Worm (Caenorhabditis elegans) whole organism, mixed stage, embryonic: ENCODE data around the gene nca-2.

Experiments used
- M03D4.4 ChIP-seq: sonication (generic microtip); optimal IDR thresholded peaks from 2 replicates; lab custom pipeline; 2017; ENCODE audit warnings: mild to moderate bottlenecking, missing genetic modification characterization, missing compliant biosample characterization
- bed-3 ChIP-seq: fragments of 200-800 bp; sonication (Bioruptor generic); optimal IDR thresholded peaks from 3 replicates; lab custom pipeline; 2018; ENCODE audit warnings: mild to moderate bottlenecking, missing genetic modification characterization, moderate library complexity, missing compliant biosample characterization
- blmp-1 ChIP-seq: fragments of 150-350 bp; optimal IDR thresholded peaks from 2 replicates; lab custom pipeline; 2014; ENCODE audit warnings: missing biosample characterization, missing genetic modification characterization
- ceh-39 ChIP-seq: fragments of 150-350 bp; optimal IDR thresholded peaks from 2 replicates; lab custom pipeline; 2014; ENCODE audit warnings: missing biosample characterization, missing genetic modification characterization
- ceh-83 ChIP-seq: fragments of 200-800 bp; sonication (Bioruptor generic); optimal IDR thresholded peaks from 2 replicates; lab custom pipeline; 2018; ENCODE audit warnings: mild to moderate bottlenecking, missing genetic modification characterization, missing compliant biosample characterization
- ces-1 ChIP-seq: fragments of 150-350 bp; optimal IDR thresholded peaks from 2 replicates; lab custom pipeline; 2014; ENCODE audit warnings: missing biosample characterization, missing genetic modification reagents, missing genetic modification characterization
- cnd-1 ChIP-seq: fragments of 200-800 bp; sonication (Bioruptor generic); optimal IDR thresholded peaks from 2 replicates; lab custom pipeline; 2018; ENCODE audit warnings: mild to moderate bottlenecking, missing genetic modification characterization, missing compliant biosample characterization
- drap-1 ChIP-seq: fragments of 200-800 bp; sonication (Bioruptor generic); optimal IDR thresholded peaks from 3 replicates; lab custom pipeline; 2018; ENCODE audit warnings: mild to moderate bottlenecking, missing genetic modification characterization, missing compliant biosample characterization
- elt-1 ChIP-seq: sonication (generic microtip); optimal IDR thresholded peaks from 2 replicates; lab custom pipeline; 2017; ENCODE audit warnings: missing genetic modification characterization, mild to moderate bottlenecking, missing compliant biosample characterization, antibody characterized with exemption, moderate library complexity, borderline replicate concordance; ENCODE audit not compliant: insufficient read depth
- elt-3 ChIP-seq: fragments of 150-350 bp; optimal IDR thresholded peaks from 2 replicates; lab custom pipeline; 2014; ENCODE audit warnings: missing biosample characterization, missing genetic modification characterization
- ham-2 ChIP-seq: fragments of 200-800 bp; sonication (Bioruptor generic); optimal IDR thresholded peaks from 2 replicates; lab custom pipeline; 2018; ENCODE audit warnings: mild to moderate bottlenecking, missing genetic modification characterization, missing compliant biosample characterization
- hlh-1 ChIP-seq: fragments of 150-350 bp; optimal IDR thresholded peaks from 2 replicates; lab custom pipeline; 2014; ENCODE audit warnings: missing biosample characterization, missing genetic modification reagents, missing genetic modification characterization
- lin-13 ChIP-seq: fragments of 150-350 bp; optimal IDR thresholded peaks from 2 replicates; lab custom pipeline; 2014; ENCODE audit warnings: missing biosample characterization, missing genetic modification characterization
- lin-32 ChIP-seq: fragments of 200-800 bp; sonication (Bioruptor generic); optimal IDR thresholded peaks from 2 replicates; lab custom pipeline; 2018; ENCODE audit warnings: mild to moderate bottlenecking, missing genetic modification characterization, missing compliant biosample characterization
- lsy-2 ChIP-seq: fragments of 150-350 bp; optimal IDR thresholded peaks from 2 replicates; lab custom pipeline; 2014; ENCODE audit warnings: missing biosample characterization, missing genetic modification characterization
- mab-5 ChIP-seq: fragments of 150-350 bp; optimal IDR thresholded peaks from 2 replicates; lab custom pipeline; 2014; ENCODE audit warnings: missing biosample characterization, missing genetic modification characterization
- mep-1 ChIP-seq: fragments of 150-350 bp; optimal IDR thresholded peaks from 2 replicates; lab custom pipeline; 2017; ENCODE audit warnings: missing biosample characterization, missing genetic modification reagents, missing genetic modification characterization, inconsistent platforms
- mls-2 ChIP-seq: sonication (generic microtip); optimal IDR thresholded peaks from 2 replicates; lab custom pipeline; 2016; ENCODE audit warnings: mild to moderate bottlenecking, missing genetic modification characterization, moderate library complexity, missing compliant biosample characterization
- nhr-12 ChIP-seq: fragments of 150-350 bp; optimal IDR thresholded peaks from 2 replicates; lab custom pipeline; 2014; ENCODE audit warnings: missing biosample characterization, missing genetic modification characterization
- nhr-2 ChIP-seq: fragments of 150-350 bp; optimal IDR thresholded peaks from 2 replicates; lab custom pipeline; 2014; ENCODE audit warnings: missing biosample characterization, missing genetic modification characterization
- nhr-76 ChIP-seq: sonication (generic microtip); optimal IDR thresholded peaks from 2 replicates; lab custom pipeline; 2017; ENCODE audit warnings: missing biosample characterization, missing genetic modification characterization
- pha-4 ChIP-seq: fragments of 150-350 bp; optimal IDR thresholded peaks from 2 replicates; lab custom pipeline; 2018; ENCODE audit warnings: missing biosample characterization, missing genetic modification reagents, missing genetic modification characterization
- sem-2 ChIP-seq: fragments of 200-800 bp; sonication (Bioruptor generic); optimal IDR thresholded peaks from 2 replicates; lab custom pipeline; 2018; ENCODE audit warnings: mild to moderate bottlenecking, missing genetic modification characterization, missing compliant biosample characterization
- snpc-4 ChIP-seq: fragments of 150-350 bp; optimal IDR thresholded peaks from 2 replicates; lab custom pipeline; 2014; ENCODE audit warnings: missing biosample characterization, missing genetic modification characterization
- tbx-8 ChIP-seq: fragments of 200-800 bp; sonication (Bioruptor generic); optimal IDR thresholded peaks from 2 replicates; lab custom pipeline; 2018; ENCODE audit warnings: mild to moderate bottlenecking, missing genetic modification characterization, moderate library complexity, missing compliant biosample characterization
- unc-120 ChIP-seq: sonication (generic microtip); optimal IDR thresholded peaks from 2 replicates; lab custom pipeline; 2017; ENCODE audit warnings: missing genetic modification characterization, missing compliant biosample characterization; ENCODE audit not compliant: poor library complexity, severe bottlenecking
- unc-39 ChIP-seq: fragments of 150-350 bp; optimal IDR thresholded peaks from 2 replicates; lab custom pipeline; 2014; ENCODE audit warnings: missing biosample characterization, missing genetic modification characterization
- unc-62 ChIP-seq: fragments of 150-350 bp; optimal IDR thresholded peaks from 2 replicates; lab custom pipeline; 2014; ENCODE audit warnings: missing biosample characterization, missing genetic modification reagents, missing genetic modification characterization
- ztf-11 ChIP-seq: fragments of 150-350 bp; optimal IDR thresholded peaks from 2 replicates; lab custom pipeline; 2014; ENCODE audit warnings: missing biosample characterization, missing genetic modification characterization

Gene nca-2

DNA sequence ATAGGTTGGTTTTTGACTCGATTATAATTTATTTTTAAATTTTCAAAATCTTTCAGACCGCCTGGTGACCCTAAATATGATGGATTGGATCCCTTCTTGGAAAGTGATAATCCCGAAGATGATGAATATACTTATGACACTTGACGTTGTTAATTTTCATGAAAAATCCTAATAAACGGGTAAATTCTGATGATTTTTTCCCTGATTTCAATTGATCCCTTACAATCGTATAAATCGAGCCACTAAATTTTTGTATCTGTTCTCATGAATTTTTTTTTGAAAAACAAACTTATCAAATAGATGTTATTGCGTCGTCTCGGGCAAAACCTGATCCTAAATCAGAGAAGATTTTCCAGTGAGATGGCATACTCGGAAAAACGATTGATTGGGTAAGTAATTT is 57.6 kb downstream of the nca-2 start, which contains the start of gene R144.13:
TSS of gene R144.13 (plus strand) at position 301 of the 400 bp plus-strand sequence.
- TF ChIP-seq nhr-2 (tag; lab: Kevin White, UChicago) (no peak), bed-3 (GFP tag; lab: Kevin White, UChicago) (no peak), ztf-11 (tag; lab: Kevin White, UChicago) (no peak), elt-1 (tag; lab: Kevin White, UChicago) (no peak), unc-120 (tag; lab: Kevin White, UChicago) (no peak), snpc-4 (tag; lab: Kevin White, UChicago) (no peak)
- TF ChIP-seq, all 35 proteins: peak for 0

DNA sequence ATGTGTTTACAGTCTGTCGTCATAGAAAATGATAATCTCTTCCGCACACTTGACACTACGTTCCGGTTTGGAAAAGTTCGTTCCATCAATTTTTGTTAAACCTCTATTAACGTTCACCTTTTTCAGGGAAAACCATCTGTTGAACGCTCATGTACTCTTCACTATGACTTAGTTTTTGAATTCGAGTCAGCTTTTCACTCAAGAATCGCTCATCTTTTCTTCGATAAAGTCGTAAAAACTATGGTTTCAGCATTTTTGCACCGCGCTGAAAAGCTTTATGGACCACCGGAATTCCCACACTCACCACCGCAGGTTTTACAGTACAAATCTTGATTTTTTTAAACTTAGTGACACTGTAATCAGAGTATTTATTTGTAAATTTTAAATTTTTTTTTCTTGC is 58.3 kb downstream of the nca-2 start:
- TF ChIP-seq bed-3 (GFP tag; lab: Kevin White, UChicago) (no peak), M03D4.4 (tag; lab: Kevin White, UChicago) (no peak), tbx-8 (no peak), unc-120 (tag; lab: Kevin White, UChicago) (no peak), lin-13 (tag; lab: Kevin White, UChicago) (no peak), mab-5 (tag; lab: Kevin White, UChicago) (no peak)

- TF ChIP-seq drap-1 (GFP tag; lab: Kevin White, UChicago) (no peak), nhr-2 (tag; lab: Kevin White, UChicago) (no peak), ztf-11 (tag; lab: Kevin White, UChicago) (no peak), elt-3 (tag; lab: Kevin White, UChicago) (no peak), ces-1 (GFP tag; lab: Kevin White, UChicago) (peak; percentile 43), tbx-8 (no peak), ceh-39 (tag; lab: Kevin White, UChicago) (peak; percentile 84), mls-2 (tag; lab: Kevin White, UChicago) (no peak), pha-4 (tag; lab: Kevin White, UChicago) (no peak), lin-13 (tag; lab: Kevin White, UChicago) (no peak), sem-2 (no peak), nhr-12 (tag; lab: Kevin White, UChicago) (no peak), ham-2 (peak; percentile 27), mab-5 (tag; lab: Kevin White, UChicago) (no peak), mep-1 (tag; lab: Kevin White, UChicago) (peak; percentile 1), blmp-1 (no peak), nhr-76 (no peak), unc-62 (GFP tag; lab: Kevin White, UChicago) (peak; percentile 3), lsy-2 (tag; lab: Kevin White, UChicago) (peak; percentile 23), unc-120 (tag; lab: Kevin White, UChicago) (peak; percentile 13), ceh-83 (peak; percentile 70), unc-39 (tag; lab: Kevin White, UChicago) (no peak), hlh-1 (tag; lab: Kevin White, UChicago) (peak; percentile 61), lin-32 (GFP tag; lab: Kevin White, UChicago) (peak; percentile 14), elt-1 (tag; lab: Kevin White, UChicago) (no peak), bed-3 (GFP tag; lab: Kevin White, UChicago) (no peak)
- TF ChIP-seq, all 35 proteins: peak for 10
These were observed 59.1 kb downstream of the nca-2 start, which contains the start of gene pcf-11 for ce11 chrIII:5024393-5024964. TSS of gene pcf-11 (plus strand) at chrIII:5024914.

DNA sequence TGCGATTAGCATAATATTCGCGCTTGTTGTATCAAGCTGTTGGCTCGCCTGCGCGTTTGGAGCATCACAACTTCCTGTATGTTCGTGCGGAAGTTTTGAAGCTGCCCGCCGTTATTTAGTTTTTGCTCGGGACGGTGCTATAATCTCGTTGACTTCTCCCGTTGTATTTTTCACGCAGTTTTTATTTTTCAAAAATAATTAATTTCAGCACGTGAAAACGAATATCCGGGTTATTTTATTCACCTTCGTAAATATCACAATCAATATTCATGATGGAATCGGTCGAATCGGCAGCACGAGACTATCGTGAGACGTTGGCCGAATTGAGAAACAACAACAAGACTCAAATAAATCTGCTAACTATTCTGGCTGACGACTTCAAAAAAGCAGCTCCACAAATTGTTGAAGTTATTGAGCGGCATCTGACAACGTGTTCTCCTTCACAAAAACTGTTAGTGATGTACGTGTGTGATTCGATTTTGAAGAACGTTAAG is 59.8 kb downstream of the nca-2 start:
- no peak for TF ChIP-seq ces-1 (GFP tag; lab: Kevin White, UChicago)
- TF ChIP-seq drap-1 (GFP tag; lab: Kevin White, UChicago), result no peak
- TF ChIP-seq, all 35 proteins: peak for 0

DNA sequence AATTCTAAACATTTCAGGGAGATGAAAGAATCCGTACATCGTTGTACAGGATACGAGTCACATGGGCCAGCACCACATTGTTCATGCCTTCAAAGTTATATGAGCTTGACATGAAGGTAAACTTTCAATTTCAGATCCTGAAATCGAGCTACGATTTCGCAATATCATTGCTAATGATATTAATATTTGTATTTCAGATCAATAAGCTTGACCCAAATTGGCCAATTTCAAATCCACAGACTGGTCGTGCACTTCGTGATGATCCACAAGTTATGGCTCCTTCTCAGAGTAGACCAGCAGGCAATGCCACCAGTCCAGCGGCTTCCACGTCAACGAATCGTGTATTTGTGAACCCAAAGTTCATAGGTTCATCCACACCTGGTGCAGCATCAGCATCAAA is 61.0 kb downstream of the nca-2 start:
- TF ChIP-seq elt-1 (tag; lab: Kevin White, UChicago) (no peak), elt-3 (tag; lab: Kevin White, UChicago) (no peak), ztf-11 (tag; lab: Kevin White, UChicago) (no peak), sem-2 (no peak), mab-5 (tag; lab: Kevin White, UChicago) (no peak), unc-120 (tag; lab: Kevin White, UChicago) (no peak), cnd-1 (no peak), ceh-39 (tag; lab: Kevin White, UChicago) (no peak), mls-2 (tag; lab: Kevin White, UChicago) (no peak), ham-2 (no peak), M03D4.4 (tag; lab: Kevin White, UChicago) (no peak)
